1 fruit fly cellular context compared by ENCODE assay signal in the genomic region with DNA sequence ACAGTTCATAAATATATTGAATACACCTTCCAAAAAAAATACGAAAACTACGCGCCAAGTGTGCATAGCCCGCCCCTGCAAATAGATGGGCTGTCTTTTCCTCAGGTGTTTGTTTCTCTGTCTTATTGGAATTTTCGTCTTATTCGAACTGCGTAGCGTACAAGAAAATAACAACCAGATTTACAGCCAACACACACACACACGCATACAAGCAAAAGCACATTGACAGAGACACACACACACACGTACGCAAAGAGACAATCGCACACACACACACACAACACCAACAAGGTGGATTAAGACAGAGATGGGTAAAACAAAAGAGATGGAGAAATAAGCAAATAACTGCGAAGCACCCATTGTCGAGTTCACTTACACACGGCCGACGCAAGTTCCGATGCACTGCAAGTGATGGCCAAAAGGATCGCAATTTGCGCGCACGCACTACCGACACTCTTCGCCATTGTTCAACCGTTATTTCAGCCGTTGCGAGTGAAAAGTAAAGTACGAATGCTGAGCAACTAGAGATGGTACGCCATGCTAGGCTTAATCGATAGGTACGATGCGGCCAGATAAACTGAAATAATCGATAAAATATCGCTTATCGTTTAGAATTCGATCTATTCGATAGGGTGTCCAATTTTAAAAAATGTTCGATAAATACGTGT.
TF ChIP-seq lines count a peak whose summit lies in the region.

No protein-coding gene starts in this region.

TF ChIP-seq in whole organism, embryonic, 481 proteins besides CTCF, POLR2A, EP300 and RAD21 (continued from another document and continues in another):
- TF ChIP-seq CG15696 (tag; optimal IDR thresholded peaks at IDR 0.05; lab: Kevin White, UChicago) (peak; percentile 58), Oli (tag; optimal IDR thresholded peaks at IDR 0.05; lab: Kevin White, UChicago) (no peak), CG10543 (GFP tag; optimal IDR thresholded peaks at IDR 0.05; lab: Kevin White, UChicago) (peak; percentile 69), Gug (GFP tag; IDR thresholded peaks at IDR 0.05; lab: Robert Waterston, UW) (no peak), vvl (GFP tag; IDR thresholded peaks at IDR 0.05; lab: Robert Waterston, UW) (no peak), CG31365 (tag; optimal IDR thresholded peaks at IDR 0.05; lab: Kevin White, UChicago) (no peak), schlank (tag; optimal IDR thresholded peaks at IDR 0.05; lab: Kevin White, UChicago) (no peak), Lim3 (GFP tag; IDR thresholded peaks at IDR 0.05; lab: Robert Waterston, UW) (no peak), CG9437 (GFP tag; optimal IDR thresholded peaks at IDR 0.05; lab: Kevin White, UChicago) (no peak), CG14860 (GFP tag; IDR thresholded peaks at IDR 0.05; lab: Robert Waterston, UW; ENCODE audit: partially characterized antibody) (peak; percentile 95), CG30431 (GFP tag; optimal IDR thresholded peaks at IDR 0.05; lab: Kevin White, UChicago) (no peak), CG7786 (GFP tag; optimal IDR thresholded peaks at IDR 0.05; lab: Kevin White, UChicago) (no peak), CG6683 (GFP tag; optimal IDR thresholded peaks at IDR 0.05; lab: Kevin White, UChicago) (no peak), CG12942 (GFP tag; optimal IDR thresholded peaks at IDR 0.05; lab: Kevin White, UChicago) (no peak), CG10462 (GFP tag; optimal IDR thresholded peaks at IDR 0.05; lab: Kevin White, UChicago) (no peak), ap (GFP tag; IDR thresholded peaks at IDR 0.05; lab: Robert Waterston, UW) (no peak), ato (GFP tag; IDR thresholded peaks at IDR 0.05; lab: Robert Waterston, UW; ENCODE audit: partially characterized antibody) (peak; percentile 97), CG3726 (GFP tag; IDR thresholded peaks at IDR 0.05; lab: Robert Waterston, UW) (no peak), cato (GFP tag; optimal IDR thresholded peaks at IDR 0.05; lab: Kevin White, UChicago; ENCODE audit: borderline replicate concordance) (no peak), CG2199 (GFP tag; IDR thresholded peaks at IDR 0.05; lab: Robert Waterston, UW) (no peak), nau (GFP tag; optimal IDR thresholded peaks at IDR 0.05; lab: Kevin White, UChicago) (no peak), pzg (GFP tag; optimal IDR thresholded peaks at IDR 0.05; lab: Kevin White, UChicago) (peak; percentile 79), CG17829 (tag; optimal IDR thresholded peaks at IDR 0.05; lab: Kevin White, UChicago) (peak; percentile 3), Atf3 (GFP tag; optimal IDR thresholded peaks at IDR 0.05; lab: Kevin White, UChicago) (no peak), prd (optimal IDR thresholded peaks at IDR 0.05; lab: Kevin White, UChicago) (no peak), prd (GFP tag; IDR thresholded peaks at IDR 0.05; lab: Robert Waterston, UW) (no peak), sima (GFP tag; optimal IDR thresholded peaks at IDR 0.05; lab: Kevin White, UChicago) (no peak), jigr1 (GFP tag; IDR thresholded peaks at IDR 0.05; lab: Robert Waterston, UW) (no peak), dan (GFP tag; IDR thresholded peaks at IDR 0.05; lab: Robert Waterston, UW) (no peak), sd (tag; optimal IDR thresholded peaks at IDR 0.05; lab: Kevin White, UChicago) (peak; percentile 82), CG6689 (GFP tag; IDR thresholded peaks at IDR 0.05; lab: Robert Waterston, UW) (no peak), btn (GFP tag; optimal IDR thresholded peaks at IDR 0.05; lab: Kevin White, UChicago) (no peak), CG15269 (tag; optimal IDR thresholded peaks at IDR 0.05; lab: Kevin White, UChicago) (no peak), Deaf1 (tag; optimal IDR thresholded peaks at IDR 0.05; lab: Kevin White, UChicago) (peak; percentile 34), CG10979 (tag; optimal IDR thresholded peaks at IDR 0.05; lab: Kevin White, UChicago) (no peak), CG13287 (GFP tag; IDR thresholded peaks at IDR 0.05; lab: Robert Waterston, UW; ENCODE audit: partially characterized antibody) (peak; percentile 91), Hey (tag; optimal IDR thresholded peaks at IDR 0.05; lab: Kevin White, UChicago) (no peak), CG17568 (GFP tag; optimal IDR thresholded peaks at IDR 0.05; lab: Kevin White, UChicago) (no peak), CG31224 (GFP tag; IDR thresholded peaks at IDR 0.05; lab: Robert Waterston, UW) (no peak), CG12769 (tag; optimal IDR thresholded peaks at IDR 0.05; lab: Kevin White, UChicago) (peak; percentile 20), Myb (GFP tag; optimal IDR thresholded peaks at IDR 0.05; lab: Kevin White, UChicago) (peak; percentile 65), CG6765 (GFP tag; optimal IDR thresholded peaks at IDR 0.05; lab: Kevin White, UChicago) (peak; percentile 36), sim (GFP tag; IDR thresholded peaks at IDR 0.05; lab: Robert Waterston, UW) (no peak), CG13296 (GFP tag; optimal IDR thresholded peaks at IDR 0.05; lab: Kevin White, UChicago) (no peak), ranshi (GFP tag; IDR thresholded peaks at IDR 0.05; lab: Robert Waterston, UW) (no peak), Bdp1 (GFP tag; optimal IDR thresholded peaks at IDR 0.05; lab: Kevin White, UChicago) (no peak), Ravus (GFP tag; IDR thresholded peaks at IDR 0.05; lab: Robert Waterston, UW) (no peak), CG13123 (GFP tag; optimal IDR thresholded peaks at IDR 0.05; lab: Kevin White, UChicago) (no peak), HLH4C (GFP tag; IDR thresholded peaks at IDR 0.05; lab: Robert Waterston, UW; ENCODE audit: partially characterized antibody) (peak; percentile 97), kni (GFP tag; optimal IDR thresholded peaks at IDR 0.05; lab: Kevin White, UChicago) (no peak), seq (GFP tag; IDR thresholded peaks at IDR 0.05; lab: Robert Waterston, UW) (no peak), wdn (GFP tag; IDR thresholded peaks at IDR 0.05; lab: Robert Waterston, UW) (no peak), lab (GFP tag; optimal IDR thresholded peaks at IDR 0.05; lab: Kevin White, UChicago) (peak; percentile 14), lbe (GFP tag; optimal IDR thresholded peaks at IDR 0.05; lab: Kevin White, UChicago) (peak; percentile 47), Abd-B (GFP tag; optimal IDR thresholded peaks at IDR 0.05; lab: Kevin White, UChicago) (no peak), bsh (GFP tag; optimal IDR thresholded peaks at IDR 0.05; lab: Kevin White, UChicago) (no peak), CG4854 (GFP tag; optimal IDR thresholded peaks at IDR 0.05; lab: Kevin White, UChicago) (no peak), CG7963 (GFP tag; IDR thresholded peaks at IDR 0.05; lab: Robert Waterston, UW; ENCODE audit: partially characterized antibody) (peak; percentile 96), kay (GFP tag; optimal IDR thresholded peaks at IDR 0.05; lab: Kevin White, UChicago) (no peak), CG14710 (tag; optimal IDR thresholded peaks at IDR 0.05; lab: Kevin White, UChicago) (no peak), CG15514 (GFP tag; optimal IDR thresholded peaks at IDR 0.05; lab: Kevin White, UChicago) (peak; percentile 46), ara (GFP tag; IDR thresholded peaks at IDR 0.05; lab: Robert Waterston, UW) (no peak), her (GFP tag; optimal IDR thresholded peaks at IDR 0.05; lab: Kevin White, UChicago) (no peak), jing (GFP tag; optimal IDR thresholded peaks at IDR 0.05; lab: Kevin White, UChicago) (no peak), zen (tag; optimal IDR thresholded peaks at IDR 0.05; lab: Kevin White, UChicago) (no peak), luna (GFP tag; optimal IDR thresholded peaks at IDR 0.05; lab: Kevin White, UChicago) (no peak), insv (GFP tag; optimal IDR thresholded peaks at IDR 0.05; lab: Kevin White, UChicago) (peak; percentile 84 to 98), Fer3 (tag; optimal IDR thresholded peaks at IDR 0.05; lab: Kevin White, UChicago) (no peak), fd3F (GFP tag; optimal IDR thresholded peaks at IDR 0.05; lab: Kevin White, UChicago) (no peak), caup (GFP tag; optimal IDR thresholded peaks at IDR 0.05; lab: Kevin White, UChicago; ENCODE audit: severe bottlenecking) (peak; percentile 15), CG12219 (GFP tag; optimal IDR thresholded peaks at IDR 0.05; lab: Kevin White, UChicago) (no peak), C15 (GFP tag; IDR thresholded peaks at IDR 0.05; lab: Robert Waterston, UW) (no peak), CG9215 (GFP tag; IDR thresholded peaks at IDR 0.05; lab: Robert Waterston, UW) (no peak), mirr (GFP tag; optimal IDR thresholded peaks at IDR 0.05; lab: Kevin White, UChicago) (peak; percentile 31), peb (GFP tag; IDR thresholded peaks at IDR 0.05; lab: Robert Waterston, UW) (no peak), jumu (GFP tag; optimal IDR thresholded peaks at IDR 0.05; lab: Kevin White, UChicago) (no peak), Elba2 (GFP tag; optimal IDR thresholded peaks at IDR 0.05; lab: Kevin White, UChicago) (peak; percentile 17), Hr39 (optimal IDR thresholded peaks at IDR 0.05; lab: Kevin White, UChicago) (no peak), CG7271 (tag; optimal IDR thresholded peaks at IDR 0.05; lab: Kevin White, UChicago) (no peak), phol (tag; optimal IDR thresholded peaks at IDR 0.05; lab: Kevin White, UChicago) (peak; percentile 15), gfzf (GFP tag; optimal IDR thresholded peaks at IDR 0.05; lab: Kevin White, UChicago) (peak; percentile 24), gce (GFP tag; IDR thresholded peaks at IDR 0.05; lab: Robert Waterston, UW) (0 out of 3 replicates have a peak, but pooled peaks have one; percentile 21), dimm (GFP tag; IDR thresholded peaks at IDR 0.05; lab: Robert Waterston, UW) (no peak), zfh2 (GFP tag; optimal IDR thresholded peaks at IDR 0.05; lab: Kevin White, UChicago) (no peak), NC2β (GFP tag; optimal IDR thresholded peaks at IDR 0.05; lab: Kevin White, UChicago) (no peak), CHES-1-like (GFP tag; optimal IDR thresholded peaks at IDR 0.05; lab: Kevin White, UChicago) (no peak), p53 (GFP tag; optimal IDR thresholded peaks at IDR 0.05; lab: Kevin White, UChicago) (no peak), nmo (GFP tag; optimal IDR thresholded peaks at IDR 0.05; lab: Kevin White, UChicago) (peak; percentile 42), Usf (GFP tag; optimal IDR thresholded peaks at IDR 0.05; lab: Kevin White, UChicago) (no peak), ewg (GFP tag; optimal IDR thresholded peaks at IDR 0.05; lab: Kevin White, UChicago) (peak; percentile 12), slp2 (GFP tag; optimal IDR thresholded peaks at IDR 0.05; lab: Kevin White, UChicago) (no peak), CG10654 (GFP tag; optimal IDR thresholded peaks at IDR 0.05; lab: Kevin White, UChicago) (no peak), trem (tag; optimal IDR thresholded peaks at IDR 0.05; lab: Kevin White, UChicago) (peak; percentile 27), CG17359 (tag; optimal IDR thresholded peaks at IDR 0.05; lab: Kevin White, UChicago) (no peak), shn (GFP tag; optimal IDR thresholded peaks at IDR 0.05; lab: Kevin White, UChicago) (no peak), CG10267 (tag; optimal IDR thresholded peaks at IDR 0.05; lab: Kevin White, UChicago) (no peak), D (optimal IDR thresholded peaks at IDR 0.05; lab: Kevin White, UChicago) (peak; percentile 56), D (GFP tag; optimal IDR thresholded peaks at IDR 0.05; lab: Kevin White, UChicago) (no peak), bab2 (GFP tag; optimal IDR thresholded peaks at IDR 0.05; lab: Kevin White, UChicago) (no peak), sr (GFP tag; IDR thresholded peaks at IDR 0.05; lab: Robert Waterston, UW) (no peak), CG6654 (GFP tag; optimal IDR thresholded peaks at IDR 0.05; lab: Kevin White, UChicago) (no peak), crc (GFP tag; optimal IDR thresholded peaks at IDR 0.05; lab: Kevin White, UChicago) (peak; percentile 10), ash1 (GFP tag; optimal IDR thresholded peaks at IDR 0.05; lab: Kevin White, UChicago) (no peak), Lhr (GFP tag; optimal IDR thresholded peaks at IDR 0.05; lab: Kevin White, UChicago) (peak; percentile 44), CG17912 (GFP tag; optimal IDR thresholded peaks at IDR 0.05; lab: Kevin White, UChicago) (no peak), CG12391 (tag; optimal IDR thresholded peaks at IDR 0.05; lab: Kevin White, UChicago) (peak; percentile 0), CG4820 (GFP tag; optimal IDR thresholded peaks at IDR 0.05; lab: Kevin White, UChicago) (no peak), CG8478 (optimal IDR thresholded peaks at IDR 0.05; lab: Kevin White, UChicago) (peak; percentile 94), Atf6 (GFP tag; IDR thresholded peaks at IDR 0.05; lab: Robert Waterston, UW) (peak; percentile 18; the same call in 1 of the 2 replicates), dati (GFP tag; IDR thresholded peaks at IDR 0.05; lab: Robert Waterston, UW) (no peak), CG8944 (GFP tag; optimal IDR thresholded peaks at IDR 0.05; lab: Kevin White, UChicago) (no peak), CG3838 (GFP tag; optimal IDR thresholded peaks at IDR 0.05; lab: Kevin White, UChicago) (no peak), run (tag; optimal IDR thresholded peaks at IDR 0.05; lab: Kevin White, UChicago) (no peak), pros (GFP tag; optimal IDR thresholded peaks at IDR 0.05; lab: Kevin White, UChicago) (peak; percentile 74), Hr51 (GFP tag; optimal IDR thresholded peaks at IDR 0.05; lab: Kevin White, UChicago) (peak; percentile 0 to 12), CG32767 (GFP tag; IDR thresholded peaks at IDR 0.05; lab: Robert Waterston, UW) (no peak), CG3281 (GFP tag; optimal IDR thresholded peaks at IDR 0.05; lab: Kevin White, UChicago) (peak; percentile 24), CG7372 (GFP tag; IDR thresholded peaks at IDR 0.05; lab: Robert Waterston, UW) (no peak), hkb (optimal IDR thresholded peaks at IDR 0.05; lab: Kevin White, UChicago) (no peak), hkb (GFP tag; IDR thresholded peaks at IDR 0.05; lab: Robert Waterston, UW) (no peak), rib (GFP tag; IDR thresholded peaks at IDR 0.05; lab: Robert Waterston, UW) (no peak), ac (GFP tag; optimal IDR thresholded peaks at IDR 0.05; lab: Kevin White, UChicago) (peak; percentile 6), chm (GFP tag; IDR thresholded peaks at IDR 0.05; lab: Robert Waterston, UW) (no peak), CG9932 (GFP tag; IDR thresholded peaks at IDR 0.05; lab: Robert Waterston, UW) (peak; percentile 33; the same call in 1 of the 2 replicates), disco-r (GFP tag; optimal IDR thresholded peaks at IDR 0.05; lab: Kevin White, UChicago) (no peak), CG15011 (GFP tag; optimal IDR thresholded peaks at IDR 0.05; lab: Kevin White, UChicago) (no peak), Xrp1 (GFP tag; IDR thresholded peaks at IDR 0.05; lab: Robert Waterston, UW) (no peak), ttk (GFP tag; IDR thresholded peaks at IDR 0.05; lab: Robert Waterston, UW) (no peak), CG6854 (GFP tag; optimal IDR thresholded peaks at IDR 0.05; lab: Kevin White, UChicago) (peak; percentile 31), CG3995 (GFP tag; optimal IDR thresholded peaks at IDR 0.05; lab: Kevin White, UChicago) (no peak)
